Worm (Caenorhabditis elegans) whole organism, L3 larva: Measurements from ENCODE around the gene srsx-26.

ENCODE experiments used
- R02D3.7 ChIP-seq: fragments of 150-350 bp; optimal IDR thresholded peaks from 2 replicates; lab custom pipeline; 2014; ENCODE audit warnings: missing biosample characterization, missing genetic modification characterization
- egl-27 ChIP-seq: sonication (generic microtip); optimal IDR thresholded peaks from 4 replicates; lab custom pipeline; 2017; ENCODE audit warnings: missing biosample characterization, missing genetic modification reagents, missing genetic modification characterization
- fkh-10 ChIP-seq: sonication (generic microtip); optimal IDR thresholded peaks from 2 replicates; lab custom pipeline; 2017; ENCODE audit warnings: missing biosample characterization, missing genetic modification reagents, missing genetic modification characterization
- nfya-1 ChIP-seq: sonication (generic microtip); optimal IDR thresholded peaks from 2 replicates; lab custom pipeline; 2017; ENCODE audit warnings: missing genetic modification characterization, mild to moderate bottlenecking, missing compliant biosample characterization, antibody characterized with exemption, moderate library complexity; ENCODE audit not compliant: insufficient read depth
- nhr-23 ChIP-seq: fragments of 150-350 bp; optimal IDR thresholded peaks from 2 replicates; lab custom pipeline; 2014; ENCODE audit warnings: missing biosample characterization, missing genetic modification reagents, missing genetic modification characterization
- sea-2 ChIP-seq: fragments of 150-350 bp; sonication (generic microtip); optimal IDR thresholded peaks from 4 replicates; lab custom pipeline; 2014; ENCODE audit warnings: missing biosample characterization, missing genetic modification reagents, missing genetic modification characterization
- snpc-4 ChIP-seq: fragments of 150-350 bp; optimal IDR thresholded peaks from 2 replicates; lab custom pipeline; 2014; ENCODE audit warnings: missing biosample characterization, missing genetic modification characterization
- unc-62 ChIP-seq: fragments of 150-350 bp; sonication (generic microtip); optimal IDR thresholded peaks from 4 replicates; lab custom pipeline; 2014; ENCODE audit warnings: missing biosample characterization, missing genetic modification reagents, missing genetic modification characterization

ce11 chrV:10190081-10190556, 41.7 kb downstream of the srsx-26 start, which contains the start of gene ZK856.5:
- TF ChIP-seq R02D3.7, result no peak
- TF ChIP-seq egl-27, result no peak
- no peak for TF ChIP-seq snpc-4 (tag; lab: Kevin White, UChicago)
- TF ChIP-seq fkh-10 (GFP tag; lab: Kevin White, UChicago), result no peak
- TF ChIP-seq sea-2, result no peak
- no peak for TF ChIP-seq nfya-1
- no peak for TF ChIP-seq nhr-23 (tag; lab: Kevin White, UChicago)
- TF ChIP-seq unc-62, result no peak
